Worm (Caenorhabditis elegans) whole organism, late embryonic: Measurements from ENCODE around the gene srh-10.

Experiments used
- C08G9.2 ChIP-seq: sonication (generic microtip); optimal IDR thresholded peaks from 2 replicates; lab custom pipeline; 2016; ENCODE audit warnings: mild to moderate bottlenecking, missing genetic modification characterization, moderate library complexity, missing compliant biosample characterization
- C38D4.7 ChIP-seq: fragments of 200-800 bp; sonication (Bioruptor generic); optimal IDR thresholded peaks from 2 replicates; lab custom pipeline; 2018; ENCODE audit warnings: mild to moderate bottlenecking, missing genetic modification characterization, moderate library complexity, missing compliant biosample characterization
- F13H6.1 ChIP-seq: sonication (generic microtip); optimal IDR thresholded peaks from 2 replicates; lab custom pipeline; 2016; ENCODE audit warnings: missing genetic modification characterization, missing compliant biosample characterization
- K02D7.2 ChIP-seq: sonication (generic microtip); optimal IDR thresholded peaks from 2 replicates; lab custom pipeline; 2017; ENCODE audit warnings: mild to moderate bottlenecking, missing genetic modification characterization, missing compliant biosample characterization
- K09A11.1 ChIP-seq: sonication (generic microtip); optimal IDR thresholded peaks from 2 replicates; lab custom pipeline; 2017; ENCODE audit warnings: antibody characterized with exemption, mild to moderate bottlenecking, missing genetic modification characterization, missing compliant biosample characterization; ENCODE audit not compliant: insufficient read depth
- T23F11.4 ChIP-seq: fragments of 200-800 bp; sonication (Bioruptor generic); optimal IDR thresholded peaks from 2 replicates; lab custom pipeline; 2018; ENCODE audit warnings: mild to moderate bottlenecking, missing genetic modification characterization, missing compliant biosample characterization
- ama-1 ChIP-seq: fragments of 150-350 bp; optimal IDR thresholded peaks from 2 replicates; lab custom pipeline; 2014
- ceh-24 ChIP-seq: sonication (generic microtip); optimal IDR thresholded peaks from 2 replicates; lab custom pipeline; 2016; ENCODE audit warnings: mild to moderate bottlenecking, missing genetic modification characterization, missing compliant biosample characterization
- ceh-30 ChIP-seq: fragments of 150-350 bp; optimal IDR thresholded peaks from 2 replicates; lab custom pipeline; 2014; ENCODE audit warnings: missing biosample characterization, missing genetic modification characterization
- ceh-31 ChIP-seq: sonication (generic microtip); optimal IDR thresholded peaks from 2 replicates; lab custom pipeline; 2016; ENCODE audit warnings: missing genetic modification characterization, missing compliant biosample characterization
- ceh-34 ChIP-seq: sonication (generic microtip); optimal IDR thresholded peaks from 2 replicates; lab custom pipeline; 2016; ENCODE audit warnings: mild to moderate bottlenecking, missing genetic modification characterization, missing compliant biosample characterization
- ceh-9 ChIP-seq: sonication (generic microtip); optimal IDR thresholded peaks from 2 replicates; lab custom pipeline; 2016; ENCODE audit warnings: mild to moderate bottlenecking, missing genetic modification characterization, inconsistent platforms, missing compliant biosample characterization
- che-1 ChIP-seq: sonication (generic microtip); optimal IDR thresholded peaks from 2 replicates; lab custom pipeline; 2016; ENCODE audit warnings: mild to moderate bottlenecking, missing genetic modification characterization, missing compliant biosample characterization
- dve-1 ChIP-seq: sonication (generic microtip); optimal IDR thresholded peaks from 2 replicates; lab custom pipeline; 2017; ENCODE audit warnings: antibody characterized with exemption, mild to moderate bottlenecking, missing genetic modification characterization, missing compliant biosample characterization
- ets-4 ChIP-seq: sonication (generic microtip); optimal IDR thresholded peaks from 2 replicates; lab custom pipeline; 2016; ENCODE audit warnings: missing genetic modification characterization, missing compliant biosample characterization
- gmeb-2 ChIP-seq: sonication (generic microtip); optimal IDR thresholded peaks from 2 replicates; lab custom pipeline; 2016; ENCODE audit warnings: missing genetic modification characterization, inconsistent platforms, missing compliant biosample characterization
- hlh-6 ChIP-seq: sonication (generic microtip); optimal IDR thresholded peaks from 2 replicates; lab custom pipeline; 2016; ENCODE audit warnings: missing genotype, missing genetic modification characterization, missing compliant biosample characterization
- lim-6 ChIP-seq: sonication (generic microtip); optimal IDR thresholded peaks from 2 replicates; lab custom pipeline; 2016; ENCODE audit warnings: missing genetic modification characterization, missing compliant biosample characterization
- lin-11 ChIP-seq: fragments of 200-800 bp; sonication (Bioruptor generic); optimal IDR thresholded peaks from 2 replicates; lab custom pipeline; 2018; ENCODE audit warnings: mild to moderate bottlenecking, missing genetic modification characterization, missing compliant biosample characterization
- nfya-1 ChIP-seq: sonication (generic microtip); optimal IDR thresholded peaks from 2 replicates; lab custom pipeline; 2017; ENCODE audit warnings: missing genetic modification characterization, mild to moderate bottlenecking, missing compliant biosample characterization, antibody characterized with exemption, moderate library complexity
- nhr-11 ChIP-seq: fragments of 150-350 bp; optimal IDR thresholded peaks from 2 replicates; lab custom pipeline; 2014; ENCODE audit warnings: missing biosample characterization, missing genetic modification characterization
- odd-2 ChIP-seq: sonication (generic microtip); optimal IDR thresholded peaks from 2 replicates; lab custom pipeline; 2017; ENCODE audit warnings: antibody characterized with exemption, mild to moderate bottlenecking, missing genetic modification characterization, missing compliant biosample characterization
- pat-9 ChIP-seq: fragments of 200-800 bp; sonication (Bioruptor generic); optimal IDR thresholded peaks from 2 replicates; lab custom pipeline; 2018; ENCODE audit warnings: mild to moderate bottlenecking, missing genetic modification characterization, moderate library complexity, missing compliant biosample characterization
- pax-1 ChIP-seq: fragments of 150-350 bp; optimal IDR thresholded peaks from 2 replicates; lab custom pipeline; 2014; ENCODE audit warnings: missing biosample characterization, missing genetic modification characterization
- pha-2 ChIP-seq: sonication (generic microtip); optimal IDR thresholded peaks from 2 replicates; lab custom pipeline; 2017; ENCODE audit warnings: mild to moderate bottlenecking, missing genetic modification characterization, missing compliant biosample characterization
- pha-4 ChIP-seq: fragments of 150-350 bp; optimal IDR thresholded peaks from 2 replicates; lab custom pipeline; 2018; ENCODE audit warnings: missing biosample characterization, missing genetic modification reagents, missing genetic modification characterization
- ref-2 ChIP-seq: sonication (generic microtip); optimal IDR thresholded peaks from 2 replicates; lab custom pipeline; 2016; ENCODE audit warnings: missing genetic modification characterization, missing compliant biosample characterization
- rnt-1 ChIP-seq: sonication (generic microtip); optimal IDR thresholded peaks from 2 replicates; lab custom pipeline; 2016; ENCODE audit warnings: missing genetic modification characterization, missing compliant biosample characterization
- sdc-2 ChIP-seq: sonication (generic microtip); optimal IDR thresholded peaks from 2 replicates; lab custom pipeline; 2016; ENCODE audit warnings: missing genotype, missing genetic modification characterization, missing compliant biosample characterization
- tbx-2 ChIP-seq: sonication (generic microtip); optimal IDR thresholded peaks from 2 replicates; lab custom pipeline; 2016; ENCODE audit warnings: missing genetic modification characterization, missing compliant biosample characterization
- tbx-7 ChIP-seq: sonication (generic microtip); optimal IDR thresholded peaks from 2 replicates; lab custom pipeline; 2016; ENCODE audit warnings: missing genotype, missing genetic modification characterization, missing compliant biosample characterization
- unc-3 ChIP-seq, 2 experiments: fragments of 200-800 bp in 1 of 2; sonication (Bioruptor generic) in 1 of 2; sonication (generic microtip) in 1 of 2; conservative IDR thresholded peaks in 1 of 2; optimal IDR thresholded peaks in 1 of 2; 2 replicates each; pipeline versions ENCODE4 v1.3.6 to Lab custom; 2016 to 2022; ENCODE audit warnings: missing compliant biosample characterization in 2 of 2, missing genetic modification characterization in 2 of 2, missing genetic modification reagents in 1 of 2
- unc-86 ChIP-seq: sonication (generic microtip); optimal IDR thresholded peaks from 2 replicates; lab custom pipeline; 2016; ENCODE audit warnings: missing genetic modification characterization, missing compliant biosample characterization
- zip-5 ChIP-seq: sonication (generic microtip); optimal IDR thresholded peaks from 2 replicates; lab custom pipeline; 2016; ENCODE audit warnings: missing genetic modification characterization, missing compliant biosample characterization
- ztf-16 ChIP-seq: sonication (generic microtip); optimal IDR thresholded peaks from 2 replicates; lab custom pipeline; 2017; ENCODE audit warnings: missing genetic modification characterization, missing compliant biosample characterization

Gene srh-10

ce11 chrV:6107474-6107873 is 40.5 kb upstream of the srh-10 start, which contains the start of gene cwf-19L1 (continued):
- no peak for TF ChIP-seq odd-2 (tag; lab: Kevin White, UChicago)
- TF ChIP-seq ceh-9 (tag; lab: Kevin White, UChicago) = no peak
- no peak for TF ChIP-seq pat-9
- TF ChIP-seq pha-2 (tag; lab: Kevin White, UChicago) = no peak
- peak; percentile 61 for TF ChIP-seq zip-5 (tag; lab: Kevin White, UChicago)
- TF ChIP-seq ztf-16 = no peak
- peak; percentile 80 for TF ChIP-seq tbx-7 (tag; lab: Kevin White, UChicago)
- peak; percentile 47 for TF ChIP-seq rnt-1 (tag; lab: Kevin White, UChicago)
- TF ChIP-seq, all 69 proteins: peak for 14

ce11 chrV:6105374-6105773 is 38.4 kb upstream of the srh-10 start, which contains the start of gene atf-8:
Gene atf-8 (plus strand): TSS chrV:6105607.
- no peak for TF ChIP-seq C38D4.7 (GFP tag; lab: Kevin White, UChicago)
- TF ChIP-seq tbx-2 (tag; lab: Kevin White, UChicago) = peak; percentile 3
- no peak for TF ChIP-seq K02D7.2 (tag; lab: Kevin White, UChicago)
- TF ChIP-seq nfya-1 (tag; lab: Kevin White, UChicago) = peak; percentile 32
- TF ChIP-seq che-1 (tag; lab: Kevin White, UChicago) = no peak
- no peak for TF ChIP-seq hlh-6 (tag; lab: Kevin White, UChicago)
- TF ChIP-seq ceh-30 (tag; lab: Kevin White, UChicago) = no peak
- no peak for TF ChIP-seq unc-3 (GFP tag; conservative IDR thresholded peaks at IDR 0.05; lab: Robert Waterston, UW)
- TF ChIP-seq unc-3 (tag; optimal IDR thresholded peaks at IDR 0.05; lab: Kevin White, UChicago) = no peak
- TF ChIP-seq T23F11.4 (GFP tag; lab: Kevin White, UChicago) = peak; percentile 42
- no peak for TF ChIP-seq ceh-34 (tag; lab: Kevin White, UChicago)
- TF ChIP-seq ets-4 = no peak
- TF ChIP-seq gmeb-2 (tag; lab: Kevin White, UChicago) = no peak
- peak; percentile 74 for TF ChIP-seq ref-2 (tag; lab: Kevin White, UChicago)
- no peak for TF ChIP-seq nhr-11
- TF ChIP-seq ceh-31 (tag; lab: Kevin White, UChicago) = peak; percentile 14

ce11 chrV:6103429-6103828 is 36.5 kb upstream of the srh-10 start, which contains the start of gene Y38A10A.11:
Gene Y38A10A.11 (minus strand): TSS chrV:6103529.
- TF ChIP-seq ceh-24 (tag; lab: Kevin White, UChicago) (no peak), F13H6.1 (tag; lab: Kevin White, UChicago) (no peak), nhr-11 (no peak), ceh-9 (tag; lab: Kevin White, UChicago) (no peak), nfya-1 (tag; lab: Kevin White, UChicago) (no peak), pha-4 (no peak), sdc-2 (tag; lab: Kevin White, UChicago) (no peak), ama-1 (lab: Kevin White, UChicago) (no peak), lin-11 (tag; lab: Kevin White, UChicago) (no peak), C08G9.2 (tag; lab: Kevin White, UChicago) (no peak), lim-6 (no peak), unc-86 (no peak), dve-1 (tag; lab: Kevin White, UChicago) (no peak), che-1 (tag; lab: Kevin White, UChicago) (no peak), unc-3 (GFP tag; conservative IDR thresholded peaks at IDR 0.05; lab: Robert Waterston, UW) (no peak), unc-3 (tag; optimal IDR thresholded peaks at IDR 0.05; lab: Kevin White, UChicago) (no peak), C38D4.7 (GFP tag; lab: Kevin White, UChicago) (no peak)

- TF ChIP-seq pax-1 (tag; lab: Kevin White, UChicago) (peak; percentile 10), K09A11.1 (tag; lab: Kevin White, UChicago) (no peak)
Observed at ce11 chrV:6101243-6101898, 34.4 kb upstream of the srh-10 start.
